Fruit fly (Drosophila melanogaster) whole organism, embryonic: Measurements from ENCODE around the gene CG13457.

Experiments used
- Bgb ChIP-seq: fragments of 200-800 bp; sonication (Bioruptor generic); IDR thresholded peaks from 2 replicates; pipeline ENCODE4 v1.3.6; 2022; ENCODE audit warnings: missing biosample characterization, missing genetic modification characterization; ENCODE audit not compliant: partially characterized antibody
- CG10274 ChIP-seq: fragments of 200-800 bp; sonication (Bioruptor generic); optimal IDR thresholded peaks from 3 replicates; lab custom pipeline; 2017; ENCODE audit warnings: missing biosample characterization, mild to moderate bottlenecking, missing genetic modification characterization
- CG10543 ChIP-seq: fragments of 200-800 bp; sonication (Bioruptor generic); optimal IDR thresholded peaks from 3 replicates; lab custom pipeline; 2017; ENCODE audit warnings: missing biosample characterization, mild to moderate bottlenecking, missing genetic modification characterization, moderate library complexity
- CG10565 ChIP-seq: fragments of 200-800 bp; sonication (Bioruptor generic); optimal IDR thresholded peaks from 3 replicates; lab custom pipeline; 2016; ENCODE audit warnings: missing biosample characterization, mild to moderate bottlenecking, missing genetic modification characterization
- CG14014 ChIP-seq: fragments of 200-800 bp; sonication (Bioruptor generic); IDR thresholded peaks from 2 replicates; pipeline ENCODE4 v1.3.6; 2022; ENCODE audit warnings: missing biosample characterization, missing genetic modification characterization
- CG1602 ChIP-seq: fragments of 200-800 bp; sonication (Bioruptor generic); optimal IDR thresholded peaks from 3 replicates; lab custom pipeline; 2016; ENCODE audit warnings: missing biosample characterization, missing genetic modification characterization
- CG17359 ChIP-seq: fragments of 200-800 bp; sonication (Bioruptor generic); optimal IDR thresholded peaks from 3 replicates; lab custom pipeline; 2018; ENCODE audit warnings: missing biosample characterization, mild to moderate bottlenecking, missing genetic modification characterization, moderate library complexity
- CG1832 ChIP-seq: fragments of 200-800 bp; sonication (Bioruptor generic); optimal IDR thresholded peaks from 2 replicates; lab custom pipeline; 2017; ENCODE audit warnings: missing biosample characterization, mild to moderate bottlenecking, missing genetic modification characterization, inconsistent platforms
- CG18599 ChIP-seq: fragments of 200-800 bp; sonication (Bioruptor generic); optimal IDR thresholded peaks from 3 replicates; lab custom pipeline; 2017; ENCODE audit warnings: missing biosample characterization, missing genetic modification characterization, mild to moderate bottlenecking, moderate library complexity, missing genetic modification reagents
- CG2202 ChIP-seq: fragments of 200-800 bp; sonication (Bioruptor generic); optimal IDR thresholded peaks from 2 replicates; lab custom pipeline; 2018; ENCODE audit warnings: missing biosample characterization, mild to moderate bottlenecking, missing genetic modification characterization
- CG2875 ChIP-seq: fragments of 200-800 bp; sonication (Bioruptor generic); optimal IDR thresholded peaks from 2 replicates; lab custom pipeline; 2017; ENCODE audit warnings: missing biosample characterization, mild to moderate bottlenecking, missing genetic modification characterization, missing genetic modification reagents
- CG3726 ChIP-seq: fragments of 200-800 bp; sonication (Bioruptor generic); IDR thresholded peaks from 3 replicates; pipeline ENCODE4, ENCODE4 v1.3.6; 2022; ENCODE audit warnings: missing biosample characterization, missing genetic modification characterization
- CG5180 ChIP-seq: fragments of 200-800 bp; sonication (Bioruptor generic); optimal IDR thresholded peaks from 3 replicates; lab custom pipeline; 2017; ENCODE audit warnings: missing biosample characterization, missing genetic modification characterization, mild to moderate bottlenecking, moderate library complexity, missing genetic modification reagents
- CG6272 ChIP-seq: fragments of 200-800 bp; sonication (Bioruptor generic); IDR thresholded peaks from 2 replicates; pipeline ENCODE4 v1.3.6; 2022; ENCODE audit warnings: missing biosample characterization, missing genetic modification characterization
- CG6689 ChIP-seq: fragments of 200-800 bp; sonication (Bioruptor generic); IDR thresholded peaks from 2 replicates; pipeline ENCODE4 v1.3.6; 2022; ENCODE audit warnings: missing biosample characterization, missing genetic modification characterization
- CG6813 ChIP-seq: fragments of 200-800 bp; sonication (Bioruptor generic); optimal IDR thresholded peaks from 2 replicates; lab custom pipeline; 2017; ENCODE audit warnings: missing biosample characterization, missing genetic modification characterization, mild to moderate bottlenecking, moderate library complexity, missing genetic modification reagents
- CG7357 ChIP-seq: fragments of 200-800 bp; sonication (Bioruptor generic); IDR thresholded peaks from 3 replicates; pipeline ENCODE4 v1.3.6; 2022; ENCODE audit warnings: missing biosample characterization, missing genetic modification characterization
- CG9817 ChIP-seq: fragments of 200-800 bp; sonication (Bioruptor generic); optimal IDR thresholded peaks from 2 replicates; lab custom pipeline; 2018; ENCODE audit warnings: missing biosample characterization, mild to moderate bottlenecking, missing genetic modification characterization, moderate library complexity
- CG9876 ChIP-seq: fragments of 200-800 bp; sonication (Bioruptor generic); optimal IDR thresholded peaks from 2 replicates; lab custom pipeline; 2016; ENCODE audit warnings: missing biosample characterization, missing genetic modification characterization
- CTCF ChIP-seq: fragments of 200-800 bp; sonication (Bioruptor generic); optimal IDR thresholded peaks from 2 replicates; lab custom pipeline; 2017; ENCODE audit warnings: missing biosample characterization, mild to moderate bottlenecking, missing genetic modification characterization, moderate library complexity
- Deaf1 ChIP-seq: fragments of 200-800 bp; optimal IDR thresholded peaks from 3 replicates; lab custom pipeline; 2019; ENCODE audit warnings: missing biosample characterization, mild to moderate bottlenecking, missing genetic modification characterization, moderate library complexity
- Doc3 ChIP-seq: fragments of 200-800 bp; sonication (Bioruptor generic); IDR thresholded peaks from 3 replicates; pipeline ENCODE4 v1.3.6; 2022; ENCODE audit warnings: missing biosample characterization, missing genetic modification characterization; ENCODE audit not compliant: partially characterized antibody
- Elba2 ChIP-seq: fragments of 200-800 bp; sonication (Bioruptor generic); optimal IDR thresholded peaks from 3 replicates; lab custom pipeline; 2016; ENCODE audit warnings: missing biosample characterization, missing genetic modification characterization
- HLH4C ChIP-seq: fragments of 200-800 bp; sonication (Bioruptor generic); IDR thresholded peaks from 3 replicates; pipeline ENCODE4 v1.3.6; 2022; ENCODE audit warnings: missing biosample characterization, missing genetic modification characterization; ENCODE audit not compliant: partially characterized antibody
- Lim3 ChIP-seq: fragments of 200-800 bp; sonication (Bioruptor generic); IDR thresholded peaks from 2 replicates; pipeline ENCODE4 v1.3.6; 2022; ENCODE audit warnings: missing biosample characterization, missing genetic modification characterization
- Max ChIP-seq: fragments of 200-800 bp; sonication (Bioruptor generic); optimal IDR thresholded peaks from 2 replicates; lab custom pipeline; 2016; ENCODE audit warnings: missing biosample characterization, mild to moderate bottlenecking, missing genetic modification characterization
- Oli ChIP-seq: fragments of 200-800 bp; sonication (Bioruptor generic); optimal IDR thresholded peaks from 2 replicates; lab custom pipeline; 2018; ENCODE audit warnings: missing biosample characterization, mild to moderate bottlenecking, missing genetic modification characterization, moderate library complexity
- Poxn ChIP-seq: fragments of 200-800 bp; sonication (Bioruptor generic); IDR thresholded peaks from 2 replicates; pipeline ENCODE4 v1.3.6; 2022; ENCODE audit warnings: missing biosample characterization, missing genetic modification characterization
- Usf ChIP-seq: fragments of 200-800 bp; sonication (Bioruptor generic); optimal IDR thresholded peaks from 2 replicates; lab custom pipeline; 2017; ENCODE audit warnings: missing genotype, missing biosample characterization, missing genetic modification characterization
- Xbp1 ChIP-seq: fragments of 200-800 bp; sonication (Bioruptor generic); optimal IDR thresholded peaks from 3 replicates; lab custom pipeline; 2016; ENCODE audit warnings: missing biosample characterization, mild to moderate bottlenecking, missing genetic modification characterization
- ac ChIP-seq: fragments of 200-800 bp; sonication (Bioruptor generic); optimal IDR thresholded peaks from 3 replicates; lab custom pipeline; 2017; ENCODE audit warnings: missing biosample characterization, mild to moderate bottlenecking, missing genetic modification characterization
- dm ChIP-seq: fragments of 200-800 bp; sonication (Bioruptor generic); optimal IDR thresholded peaks from 3 replicates; lab custom pipeline; 2016; ENCODE audit warnings: missing biosample characterization, missing genetic modification characterization
- ewg ChIP-seq: fragments of 200-800 bp; sonication (Bioruptor generic); optimal IDR thresholded peaks from 3 replicates; lab custom pipeline; 2017; ENCODE audit warnings: mild to moderate bottlenecking, missing biosample characterization, missing genetic modification reagents, missing genetic modification characterization
- exex ChIP-seq: fragments of 200-800 bp; sonication (Bioruptor generic); optimal IDR thresholded peaks from 4 replicates; lab custom pipeline; 2018; ENCODE audit warnings: missing biosample characterization, mild to moderate bottlenecking, missing genetic modification characterization, moderate library complexity
- eyg ChIP-seq: fragments of 200-800 bp; sonication (Bioruptor generic); optimal IDR thresholded peaks from 3 replicates; lab custom pipeline; 2016; ENCODE audit warnings: missing biosample characterization, missing genetic modification characterization
- ftz-f1 ChIP-seq: fragments of 200-800 bp; sonication (Bioruptor generic); optimal IDR thresholded peaks from 2 replicates; lab custom pipeline; 2016; ENCODE audit warnings: missing biosample characterization, missing genetic modification characterization
- gem ChIP-seq: fragments of 200-800 bp; sonication (Bioruptor generic); optimal IDR thresholded peaks from 2 replicates; lab custom pipeline; 2019; ENCODE audit warnings: missing biosample characterization, mild to moderate bottlenecking, missing genetic modification characterization, moderate library complexity
- gfzf ChIP-seq: fragments of 200-800 bp; sonication (Bioruptor generic); optimal IDR thresholded peaks from 2 replicates; lab custom pipeline; 2016; ENCODE audit warnings: missing biosample characterization, mild to moderate bottlenecking, missing genetic modification characterization, moderate library complexity
- ind ChIP-seq: fragments of 200-800 bp; sonication (Bioruptor generic); optimal IDR thresholded peaks from 3 replicates; lab custom pipeline; 2016; ENCODE audit warnings: missing biosample characterization, missing genetic modification characterization
- mam ChIP-seq: fragments of 200-800 bp; sonication (Bioruptor generic); optimal IDR thresholded peaks from 3 replicates; lab custom pipeline; 2016; ENCODE audit warnings: missing biosample characterization, missing genetic modification characterization
- nerfin-1 ChIP-seq: fragments of 200-800 bp; sonication (Bioruptor generic); optimal IDR thresholded peaks from 3 replicates; lab custom pipeline; 2019; ENCODE audit warnings: missing biosample characterization, mild to moderate bottlenecking, missing genetic modification characterization, moderate library complexity
- odd ChIP-seq: fragments of 200-800 bp; sonication (Bioruptor generic); optimal IDR thresholded peaks from 2 replicates; lab custom pipeline; 2017; ENCODE audit warnings: missing biosample characterization, mild to moderate bottlenecking, missing genetic modification characterization
- otp ChIP-seq: fragments of 200-800 bp; sonication (Bioruptor generic); IDR thresholded peaks from 3 replicates; pipeline ENCODE4, ENCODE4 v1.3.6; 2022; ENCODE audit warnings: missing biosample characterization, missing genetic modification characterization
- p53 ChIP-seq: fragments of 200-800 bp; sonication (Bioruptor generic); optimal IDR thresholded peaks from 2 replicates; lab custom pipeline; 2016; ENCODE audit warnings: missing biosample characterization, missing genetic modification characterization
- prd ChIP-seq, 3 experiments: fragments of >200 bp in 2 of 3; fragments of 200-800 bp in 1 of 3; sonication (Bioruptor generic) in 1 of 3; optimal IDR thresholded peaks in 2 of 3; IDR thresholded peaks in 1 of 3; 2 replicates in 2 of 3; 3 replicates in 1 of 3; pipeline versions ENCODE4 v1.3.6 to Lab custom; 2017 to 2022; ENCODE audit warnings: missing biosample characterization in 1 of 3, missing genetic modification characterization in 1 of 3
- psq ChIP-seq: fragments of 200-800 bp; sonication (Bioruptor generic); optimal IDR thresholded peaks from 2 replicates; lab custom pipeline; 2017; ENCODE audit warnings: missing biosample characterization, missing genetic modification characterization
- pzg ChIP-seq: fragments of 200-800 bp; sonication (Bioruptor generic); optimal IDR thresholded peaks from 3 replicates; lab custom pipeline; 2018; ENCODE audit warnings: missing biosample characterization, mild to moderate bottlenecking, missing genetic modification characterization, moderate library complexity
- salm ChIP-seq: fragments of 200-800 bp; sonication (Bioruptor generic); optimal IDR thresholded peaks from 2 replicates; lab custom pipeline; 2018; ENCODE audit warnings: missing biosample characterization, mild to moderate bottlenecking, missing genetic modification characterization
- shn ChIP-seq: fragments of 200-800 bp; sonication (Bioruptor generic); optimal IDR thresholded peaks from 3 replicates; lab custom pipeline; 2016; ENCODE audit warnings: missing biosample characterization, missing genetic modification characterization
- sima ChIP-seq: fragments of 200-800 bp; sonication (Bioruptor generic); optimal IDR thresholded peaks from 2 replicates; lab custom pipeline; 2016; ENCODE audit warnings: missing biosample characterization, missing genetic modification characterization
- wor ChIP-seq: fragments of 200-800 bp; sonication (Bioruptor generic); IDR thresholded peaks from 2 replicates; pipeline ENCODE4 v1.3.6; 2022; ENCODE audit warnings: missing biosample characterization, missing genetic modification characterization

Gene CG13457

dm6 chr3L:15163414-15163813 lies 32.2 kb upstream of the CG13457 start, which contains the start of gene CG7011 (continued):
- TF ChIP-seq CG9876 (GFP tag; lab: Kevin White, UChicago) (no peak), CG6689 (GFP tag; lab: Robert Waterston, UW) (no peak), mam (GFP tag; lab: Kevin White, UChicago) (peak; percentile 8), Oli (tag; lab: Kevin White, UChicago) (no peak), nerfin-1 (no peak), CG10274 (GFP tag; lab: Kevin White, UChicago) (no peak), CG3726 (GFP tag; lab: Robert Waterston, UW) (no peak), gfzf (peak; percentile 14), salm (tag; lab: Kevin White, UChicago) (no peak), Usf (GFP tag; lab: Kevin White, UChicago) (no peak), sima (no peak), dm (GFP tag; lab: Kevin White, UChicago) (no peak), CTCF (GFP tag; lab: Kevin White, UChicago) (peak; percentile 79), odd (GFP tag; lab: Kevin White, UChicago) (no peak), CG10565 (GFP tag; lab: Kevin White, UChicago) (no peak), p53 (GFP tag; lab: Kevin White, UChicago) (no peak), Elba2 (GFP tag; lab: Kevin White, UChicago) (no peak), CG6813 (GFP tag; lab: Kevin White, UChicago) (no peak), exex (tag; lab: Kevin White, UChicago) (no peak), Poxn (GFP tag; lab: Robert Waterston, UW) (no peak), prd (optimal IDR thresholded peaks at IDR 0.05; lab: Kevin White, UChicago) (no peak), prd (GFP tag; IDR thresholded peaks at IDR 0.05; lab: Robert Waterston, UW) (no peak), psq (no peak), CG2202 (tag; lab: Kevin White, UChicago) (no peak), Doc3 (0 out of 3 replicates have a peak, but pooled peaks have one; percentile 40), CG9817 (no peak), CG17359 (no peak), CG1832 (GFP tag; lab: Kevin White, UChicago) (no peak), ind (GFP tag; lab: Kevin White, UChicago) (no peak), CG2875 (no peak), eyg (no peak), CG7357 (GFP tag; lab: Robert Waterston, UW) (no peak), Deaf1 (no peak), CG18599 (GFP tag; lab: Kevin White, UChicago) (no peak), CG14014 (no peak), ewg (GFP tag; lab: Kevin White, UChicago) (no peak), shn (GFP tag; lab: Kevin White, UChicago) (no peak), CG5180 (GFP tag; lab: Kevin White, UChicago) (peak; percentile 88), ac (GFP tag; lab: Kevin White, UChicago) (no peak), HLH4C (GFP tag; lab: Robert Waterston, UW) (0 out of 3 replicates have a peak, but pooled peaks have one; percentile 46), otp (no peak), CG1602 (no peak), Xbp1 (GFP tag; lab: Kevin White, UChicago) (peak; percentile 54), pzg (GFP tag; lab: Kevin White, UChicago) (peak; percentile 57), Max (GFP tag; lab: Kevin White, UChicago) (no peak), wor (GFP tag; lab: Robert Waterston, UW) (no peak), gem (tag; lab: Kevin White, UChicago) (no peak), CG10543 (GFP tag; lab: Kevin White, UChicago) (no peak), CG6272 (GFP tag; lab: Robert Waterston, UW) (no peak), Bgb (GFP tag; lab: Robert Waterston, UW) (peak; percentile 86), Lim3 (GFP tag; lab: Robert Waterston, UW) (no peak), ftz-f1 (GFP tag; lab: Kevin White, UChicago) (no peak)
